Worm (Caenorhabditis elegans): Measurements from ENCODE around the gene srh-299.

srh-299 gene

ce11 chrV:15876308-15876707 lies 13.2 kb downstream of the srh-299 start, which contains the start of gene nhr-102:
nhr-102 (minus strand) TSS chrV:15876408.
- TF ChIP-seq nfya-1 (tag; optimal IDR thresholded peaks at IDR 0.05) = no peak
- TF ChIP-seq nhr-11 (tag; optimal IDR thresholded peaks at IDR 0.05) = no peak
- no peak for TF ChIP-seq odd-2 (tag; optimal IDR thresholded peaks at IDR 0.05)
- TF ChIP-seq dve-1 (tag; optimal IDR thresholded peaks at IDR 0.05) = no peak
- TF ChIP-seq ceh-14 (tag; optimal IDR thresholded peaks at IDR 0.05) = no peak
- TF ChIP-seq pros-1 (tag; optimal IDR thresholded peaks at IDR 0.05) = no peak
- TF ChIP-seq ceh-19 (GFP tag; optimal IDR thresholded peaks at IDR 0.05) = no peak
- no peak for TF ChIP-seq ama-1 (optimal IDR thresholded peaks at IDR 0.05)
- no peak for TF ChIP-seq unc-42 (tag; optimal IDR thresholded peaks at IDR 0.05)
- TF ChIP-seq npax-4 (tag; optimal IDR thresholded peaks at IDR 0.05) = no peak

- TF ChIP-seq pat-9 (tag; optimal IDR thresholded peaks at IDR 0.05) (no peak), pax-1 (tag; optimal IDR thresholded peaks at IDR 0.05) (no peak)
Measured at ce11 chrV:15879508-15879907, 16.4 kb downstream of the srh-299 start, which contains the start of gene nhr-84. nhr-84 (minus strand) TSS chrV:15879608.

DNA sequence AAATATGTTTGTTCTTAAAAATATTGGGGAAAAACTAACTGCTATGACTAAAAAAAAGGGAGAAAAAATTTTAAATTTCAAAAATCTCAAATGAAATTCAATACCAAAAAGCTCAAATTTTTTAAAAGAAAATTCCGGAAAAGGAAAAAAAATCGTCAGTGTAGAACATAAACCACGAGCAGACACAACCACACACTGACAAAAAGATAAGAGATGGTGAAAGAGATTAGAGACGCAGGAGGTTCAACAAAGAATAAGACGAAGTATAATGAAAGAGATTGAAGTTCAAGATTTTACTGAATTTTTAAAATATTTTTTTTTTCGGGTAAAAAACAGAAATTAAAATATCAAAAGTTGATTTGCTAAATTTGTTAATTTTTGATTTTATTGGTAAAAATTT lies 16.9 kb downstream of the srh-299 start:
- no peak for TF ChIP-seq fkh-10 (GFP tag; optimal IDR thresholded peaks at IDR 0.05)
- TF ChIP-seq hlh-6 (tag; optimal IDR thresholded peaks at IDR 0.05) = no peak
- TF ChIP-seq sdc-2 (tag; optimal IDR thresholded peaks at IDR 0.05) = no peak
- no peak for TF ChIP-seq dmd-4 (tag; optimal IDR thresholded peaks at IDR 0.05; ENCODE audit: borderline replicate concordance)
- TF ChIP-seq pat-9 (tag; optimal IDR thresholded peaks at IDR 0.05) = no peak
- TF ChIP-seq elt-4 (tag; optimal IDR thresholded peaks at IDR 0.05) = no peak
- TF ChIP-seq F13H6.1 (tag; optimal IDR thresholded peaks at IDR 0.05) = no peak
- TF ChIP-seq tbx-2 (tag; optimal IDR thresholded peaks at IDR 0.05) = no peak
- no peak for TF ChIP-seq rnt-1 (tag; optimal IDR thresholded peaks at IDR 0.05)
- no peak for TF ChIP-seq unc-86 (tag; optimal IDR thresholded peaks at IDR 0.05)
- no peak for TF ChIP-seq ets-4 (tag; optimal IDR thresholded peaks at IDR 0.05)
- TF ChIP-seq syd-9 (tag; optimal IDR thresholded peaks at IDR 0.05) = no peak
- no peak for TF ChIP-seq npax-4 (tag; optimal IDR thresholded peaks at IDR 0.05)
- no peak for TF ChIP-seq pha-4 (tag; optimal IDR thresholded peaks at IDR 0.05)
- no peak for TF ChIP-seq odd-2 (tag; optimal IDR thresholded peaks at IDR 0.05)
- TF ChIP-seq hlh-30 (tag; optimal IDR thresholded peaks at IDR 0.05; ENCODE audit: insufficient read depth) = no peak
- no peak for TF ChIP-seq ceh-48 (tag; optimal IDR thresholded peaks at IDR 0.05)

DNA sequence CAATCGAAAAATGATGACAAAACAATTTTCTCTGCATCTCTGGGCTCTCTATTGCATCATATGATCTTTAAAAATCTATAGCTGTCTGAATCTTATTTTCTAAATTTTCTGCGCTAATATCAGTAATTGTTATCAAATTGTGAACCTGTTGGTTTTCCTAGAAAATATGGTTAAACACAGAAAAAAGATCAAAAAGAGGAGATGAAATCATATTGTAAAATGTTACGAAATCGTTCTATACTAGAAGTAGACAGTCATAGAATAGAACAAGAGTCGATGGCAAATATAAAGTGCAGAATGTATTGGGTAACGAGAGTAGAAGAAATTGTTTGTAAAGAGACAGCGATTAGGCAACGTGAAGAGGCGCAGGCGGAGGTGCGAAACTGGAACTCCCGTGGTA lies 17.6 kb downstream of the srh-299 start:
- TF ChIP-seq odd-2 (tag; optimal IDR thresholded peaks at IDR 0.05) = no peak
- TF ChIP-seq elt-2 (tag; optimal IDR thresholded peaks at IDR 0.05) = peak; percentile 32
- TF ChIP-seq rnt-1 (tag; optimal IDR thresholded peaks at IDR 0.05) = no peak

ce11 chrV:15884698-15885097 lies 21.6 kb downstream of the srh-299 start, which contains the start of gene oac-42:
oac-42 (minus strand) TSS chrV:15884798.
- TF ChIP-seq hlh-8 (tag; optimal IDR thresholded peaks at IDR 0.05) = no peak
- TF ChIP-seq ceh-34 (tag; optimal IDR thresholded peaks at IDR 0.05) = no peak
- TF ChIP-seq nhr-11 (tag; optimal IDR thresholded peaks at IDR 0.05) = no peak
- TF ChIP-seq hlh-15 (tag; optimal IDR thresholded peaks at IDR 0.05) = no peak
- no peak for TF ChIP-seq elt-4 (tag; optimal IDR thresholded peaks at IDR 0.05)
- TF ChIP-seq lim-6 (tag; optimal IDR thresholded peaks at IDR 0.05) = no peak
- no peak for TF ChIP-seq C38D4.7 (GFP tag; optimal IDR thresholded peaks at IDR 0.05)
- TF ChIP-seq che-1 (tag; optimal IDR thresholded peaks at IDR 0.05) = no peak
- TF ChIP-seq ceh-9 (tag; optimal IDR thresholded peaks at IDR 0.05) = no peak
- no peak for TF ChIP-seq odd-2 (tag; optimal IDR thresholded peaks at IDR 0.05)
- no peak for TF ChIP-seq zip-5 (tag; optimal IDR thresholded peaks at IDR 0.05)
- no peak for TF ChIP-seq sox-4 (tag; optimal IDR thresholded peaks at IDR 0.05)
- no peak for TF ChIP-seq unc-86 (tag; optimal IDR thresholded peaks at IDR 0.05)
- no peak for TF ChIP-seq sdc-2 (tag; optimal IDR thresholded peaks at IDR 0.05)
- no peak for TF ChIP-seq pha-2 (tag; optimal IDR thresholded peaks at IDR 0.05)
- TF ChIP-seq ceh-24 (tag; optimal IDR thresholded peaks at IDR 0.05) = no peak
- no peak for TF ChIP-seq dmd-4 (tag; optimal IDR thresholded peaks at IDR 0.05; ENCODE audit: borderline replicate concordance)
- no peak for TF ChIP-seq ceh-6 (GFP tag; optimal IDR thresholded peaks at IDR 0.05)
- no peak for TF ChIP-seq ztf-16 (tag; optimal IDR thresholded peaks at IDR 0.05)
- no peak for TF ChIP-seq pqm-1 (tag; optimal IDR thresholded peaks at IDR 0.05)

Data from whole organism, late embryonic.